Worm (Caenorhabditis elegans): Measurements from ENCODE around the gene T22F7.4.

T22F7.4 gene

ce11 chrIII:547709-548108 is 21.0 kb upstream of the T22F7.4 start:
- TF ChIP-seq rnt-1 (tag; optimal IDR thresholded peaks at IDR 0.05), result no peak
- no peak for TF ChIP-seq alr-1 (tag; optimal IDR thresholded peaks at IDR 0.05; ENCODE audit: borderline replicate concordance)
- no peak for TF ChIP-seq tlp-1 (tag; optimal IDR thresholded peaks at IDR 0.05)
- no peak for TF ChIP-seq unc-86 (tag; optimal IDR thresholded peaks at IDR 0.05)
- no peak for TF ChIP-seq lir-3 (tag; optimal IDR thresholded peaks at IDR 0.05; ENCODE audit: poor library complexity)
- TF ChIP-seq dpl-1 (GFP tag; optimal IDR thresholded peaks at IDR 0.05), result no peak
- no peak for TF ChIP-seq unc-62 (GFP tag; optimal IDR thresholded peaks at IDR 0.05)
- TF ChIP-seq egl-13 (tag; optimal IDR thresholded peaks at IDR 0.05), result no peak
- TF ChIP-seq unc-130 (tag; optimal IDR thresholded peaks at IDR 0.05), result no peak
- TF ChIP-seq nhr-19 (GFP tag; conservative IDR thresholded peaks at IDR 0.05), result no peak
- no peak for TF ChIP-seq efl-1 (optimal IDR thresholded peaks at IDR 0.05)
- no peak for TF ChIP-seq efl-1 (GFP tag; optimal IDR thresholded peaks at IDR 0.05 in 1 of 2)
- no peak for TF ChIP-seq nhr-28 (tag; optimal IDR thresholded peaks at IDR 0.05)
- no peak for TF ChIP-seq vab-15 (tag; optimal IDR thresholded peaks at IDR 0.05)

- no peak for TF ChIP-seq nhr-237 (tag; optimal IDR thresholded peaks at IDR 0.05)
- TF ChIP-seq sox-4 (tag; optimal IDR thresholded peaks at IDR 0.05), result no peak
- TF ChIP-seq xbp-1 (tag; optimal IDR thresholded peaks at IDR 0.05), result no peak
- TF ChIP-seq sptf-1 (tag; optimal IDR thresholded peaks at IDR 0.05), result no peak
- no peak for TF ChIP-seq lsy-2 (tag; optimal IDR thresholded peaks at IDR 0.05)
- TF ChIP-seq unc-98 (GFP tag; IDR thresholded peaks at IDR 0.05), result no peak
- no peak for TF ChIP-seq hpl-2 (GFP tag; optimal IDR thresholded peaks at IDR 0.05)
- no peak for TF ChIP-seq tbx-2 (tag; optimal IDR thresholded peaks at IDR 0.05)
- TF ChIP-seq nhr-28 (tag; optimal IDR thresholded peaks at IDR 0.05), result no peak
- no peak for TF ChIP-seq fkh-8 (tag; optimal IDR thresholded peaks at IDR 0.05)
- no peak for TF ChIP-seq ztf-4 (tag; optimal IDR thresholded peaks at IDR 0.05)
- TF ChIP-seq ces-1 (GFP tag; optimal IDR thresholded peaks at IDR 0.05), result no peak
- TF ChIP-seq nhr-71 (tag; optimal IDR thresholded peaks at IDR 0.05), result no peak
Observed at ce11 chrIII:541766-542165, 15.0 kb upstream of the T22F7.4 start, which contains the start of gene T22F7.1. Gene T22F7.1, plus strand, starts transcription at chrIII:542066.

ce11 chrIII:537054-537453 is 10.3 kb upstream of the T22F7.4 start:
- TF ChIP-seq unc-30 (tag; optimal IDR thresholded peaks at IDR 0.05) (no peak), xbp-1 (tag; optimal IDR thresholded peaks at IDR 0.05) (no peak), ceh-63 (GFP tag; optimal IDR thresholded peaks at IDR 0.05) (no peak), nhr-84 (tag; optimal IDR thresholded peaks at IDR 0.05) (no peak), nhr-76 (tag; optimal IDR thresholded peaks at IDR 0.05) (no peak), efl-3 (GFP tag; optimal IDR thresholded peaks at IDR 0.05) (no peak)

- no peak; the same call in 1 of the 2 replicates for TF ChIP-seq nhr-19 (GFP tag; conservative IDR thresholded peaks at IDR 0.05)
- TF ChIP-seq grh-1 (GFP tag; IDR thresholded peaks at IDR 0.05), result no peak
- TF ChIP-seq lin-13 (GFP tag; optimal IDR thresholded peaks at IDR 0.05), result no peak
- TF ChIP-seq unc-30 (tag; optimal IDR thresholded peaks at IDR 0.05), result no peak
- TF ChIP-seq ceh-8 (GFP tag; optimal IDR thresholded peaks at IDR 0.05), result no peak
- TF ChIP-seq fos-1 (tag; optimal IDR thresholded peaks at IDR 0.05), result peak; percentile 8
- TF ChIP-seq blmp-1 (tag; optimal IDR thresholded peaks at IDR 0.05), result no peak
- no peak for TF ChIP-seq nhr-84 (tag; optimal IDR thresholded peaks at IDR 0.05)
- no peak for TF ChIP-seq zip-4 (GFP tag; optimal IDR thresholded peaks at IDR 0.05)
- no peak for TF ChIP-seq rnt-1 (tag; optimal IDR thresholded peaks at IDR 0.05)
- peak; percentile 32 to 57 for TF ChIP-seq lsy-2 (tag; optimal IDR thresholded peaks at IDR 0.05)
- TF ChIP-seq nhr-71 (tag; optimal IDR thresholded peaks at IDR 0.05), result peak; percentile 62
- peak; percentile 14 for TF ChIP-seq pax-3 (tag; optimal IDR thresholded peaks at IDR 0.05)
- TF ChIP-seq sptf-1 (tag; optimal IDR thresholded peaks at IDR 0.05), result no peak
- TF ChIP-seq xbp-1 (tag; optimal IDR thresholded peaks at IDR 0.05), result peak; percentile 37
- peak; percentile 2 to 32 for TF ChIP-seq lin-35 (GFP tag; optimal IDR thresholded peaks at IDR 0.05)
- peak; percentile 53 for TF ChIP-seq nhr-90 (tag; optimal IDR thresholded peaks at IDR 0.05; ENCODE audit: poor library complexity)
- TF ChIP-seq snu-23 (GFP tag; optimal IDR thresholded peaks at IDR 0.05), result peak; percentile 66
- TF ChIP-seq nhr-85 (tag), result peak; percentile 79
- no peak for TF ChIP-seq isw-1 (GFP tag; IDR thresholded peaks at IDR 0.05)
- no peak for TF ChIP-seq lin-39 (tag; optimal IDR thresholded peaks at IDR 0.05)
- TF ChIP-seq fkh-8 (tag; optimal IDR thresholded peaks at IDR 0.05), result no peak
- no peak for TF ChIP-seq ceh-90 (tag; optimal IDR thresholded peaks at IDR 0.05)
- TF ChIP-seq pqm-1 (tag; optimal IDR thresholded peaks at IDR 0.05), result no peak
- peak; percentile 46 for TF ChIP-seq unc-86 (tag; optimal IDR thresholded peaks at IDR 0.05)
Observed at ce11 chrIII:535266-536107, 8.8 kb upstream of the T22F7.4 start.
